Fruit fly (Drosophila melanogaster) whole organism, prepupa: ENCODE results near the gene Saf6.

ENCODE experiments used
- Blimp-1 ChIP-seq: fragments of 200-800 bp; sonication (Bioruptor generic); optimal IDR thresholded peaks from 3 replicates; lab custom pipeline; 2017; ENCODE audit warnings: missing biosample characterization, missing genetic modification characterization, mild to moderate bottlenecking, moderate library complexity, missing genetic modification reagents
- CG32006 ChIP-seq: fragments of 200-800 bp; sonication (Bioruptor generic); optimal IDR thresholded peaks from 3 replicates; lab custom pipeline; 2017; ENCODE audit warnings: missing biosample characterization, mild to moderate bottlenecking, missing genetic modification characterization
- CG6276 ChIP-seq: fragments of 200-800 bp; sonication (Bioruptor generic); optimal IDR thresholded peaks from 2 replicates; lab custom pipeline; 2017; ENCODE audit warnings: missing biosample characterization, mild to moderate bottlenecking, missing genetic modification characterization
- Hr39 ChIP-seq: fragments of 200-800 bp; sonication (Bioruptor generic); optimal IDR thresholded peaks from 2 replicates; lab custom pipeline; 2016; ENCODE audit warnings: missing biosample characterization, missing genetic modification characterization
- Sox102F ChIP-seq: fragments of 200-800 bp; sonication (Bioruptor generic); optimal IDR thresholded peaks from 2 replicates; lab custom pipeline; 2016; ENCODE audit warnings: missing biosample characterization, mild to moderate bottlenecking, missing genetic modification characterization
- Sox14 ChIP-seq: fragments of 200-800 bp; sonication (Bioruptor generic); optimal IDR thresholded peaks from 3 replicates; lab custom pipeline; 2016; ENCODE audit warnings: missing biosample characterization, missing genetic modification characterization
- salr ChIP-seq, 2 experiments: fragments of 200-800 bp; sonication (Bioruptor generic); optimal IDR thresholded peaks; 3 replicates each; lab custom pipeline; 2016 to 2018; ENCODE audit warnings: missing biosample characterization in 2 of 2, missing genetic modification characterization in 2 of 2, mild to moderate bottlenecking in 1 of 2

dm6 chr2L:838786-839185 lies 23.0 kb upstream of the Saf6 start:
- TF ChIP-seq Blimp-1 (GFP tag; lab: Kevin White, UChicago) (no peak), Hr39 (no peak), CG6276 (GFP tag; lab: Kevin White, UChicago) (no peak), salr (GFP tag; optimal IDR thresholded peaks at IDR 0.05; lab: Kevin White, UChicago) (no peak), Sox14 (GFP tag; lab: Kevin White, UChicago) (no peak), Sox102F (GFP tag; lab: Kevin White, UChicago) (no peak), CG32006 (GFP tag; lab: Kevin White, UChicago) (no peak)
